Worm (Caenorhabditis elegans) whole organism, L1 larva: ENCODE data around the gene C07E3.3.
A peak's percentile ranks its signal among the peaks of the same experiment; 100 is the strongest.

Experiments
- C04F5.9 ChIP-seq: sonication (generic microtip); optimal IDR thresholded peaks from 2 replicates; lab custom pipeline; 2016; ENCODE audit warnings: missing genetic modification characterization, missing compliant biosample characterization
- Y116A8C.19 ChIP-seq: sonication (generic microtip); optimal IDR thresholded peaks from 2 replicates; lab custom pipeline; 2016; ENCODE audit warnings: missing compliant biosample characterization, missing genetic modification characterization, borderline replicate concordance
- aha-1 ChIP-seq: fragments of 150-350 bp; optimal IDR thresholded peaks from 2 replicates; lab custom pipeline; 2014; ENCODE audit warnings: missing biosample characterization, missing genetic modification characterization
- alr-1 ChIP-seq: fragments of 200-800 bp; sonication (Bioruptor generic); optimal IDR thresholded peaks from 2 replicates; lab custom pipeline; 2018; ENCODE audit warnings: borderline replicate concordance, mild to moderate bottlenecking, missing genetic modification characterization, missing compliant biosample characterization
- aly-2 ChIP-seq: fragments of 150-350 bp; optimal IDR thresholded peaks from 2 replicates; lab custom pipeline; 2014; ENCODE audit warnings: missing biosample characterization, missing genetic modification characterization
- ceh-63 ChIP-seq: fragments of 200-800 bp; sonication (Bioruptor generic); optimal IDR thresholded peaks from 2 replicates; lab custom pipeline; 2018; ENCODE audit warnings: mild to moderate bottlenecking, missing genetic modification characterization, missing compliant biosample characterization
- ceh-8 ChIP-seq: fragments of 200-800 bp; sonication (Bioruptor generic); optimal IDR thresholded peaks from 2 replicates; lab custom pipeline; 2018; ENCODE audit warnings: mild to moderate bottlenecking, missing genetic modification characterization, moderate library complexity, missing compliant biosample characterization
- ceh-88 ChIP-seq: fragments of 200-800 bp; sonication (Bioruptor generic); IDR thresholded peaks from 2 replicates; pipeline ENCODE4 v1.3.6; 2022; ENCODE audit warnings: missing genetic modification characterization, missing compliant biosample characterization
- ces-1 ChIP-seq: fragments of 150-350 bp; optimal IDR thresholded peaks from 2 replicates; lab custom pipeline; 2014; ENCODE audit warnings: missing biosample characterization, missing genetic modification reagents, missing genetic modification characterization
- efl-1 ChIP-seq, 4 experiments: fragments of 150-350 bp; optimal IDR thresholded peaks in 3 of 4; peaks in 1 of 4; 1 replicate in 1 of 4; 2 replicates in 3 of 4; lab custom pipeline; 2014; ENCODE audit warnings: missing biosample characterization in 2 of 4, missing genetic modification characterization in 2 of 4, missing genetic modification reagents in 2 of 4
- elt-2 ChIP-seq: sonication (generic microtip); optimal IDR thresholded peaks from 2 replicates; lab custom pipeline; 2016; ENCODE audit warnings: missing genetic modification characterization, mild to moderate bottlenecking, inconsistent platforms, missing compliant biosample characterization, missing genetic modification reagents
- ets-5 ChIP-seq: fragments of 200-800 bp; sonication (Bioruptor generic); IDR thresholded peaks from 2 replicates; pipeline ENCODE4 v1.3.6; 2022; ENCODE audit warnings: missing genetic modification characterization, missing compliant biosample characterization
- fkh-10 ChIP-seq: sonication (generic microtip); optimal IDR thresholded peaks from 2 replicates; lab custom pipeline; 2017; ENCODE audit warnings: missing biosample characterization, missing genetic modification reagents, missing genetic modification characterization
- fkh-4 ChIP-seq: sonication (generic microtip); optimal IDR thresholded peaks from 2 replicates; lab custom pipeline; 2016; ENCODE audit warnings: missing compliant biosample characterization, missing genetic modification characterization, borderline replicate concordance
- grh-1 ChIP-seq: fragments of 200-800 bp; sonication (Bioruptor generic); IDR thresholded peaks from 2 replicates; pipeline ENCODE4 v1.3.6; 2022; ENCODE audit warnings: missing genetic modification reagents, missing genetic modification characterization, missing compliant biosample characterization
- hlh-17 ChIP-seq: fragments of 200-800 bp; sonication (Bioruptor generic); optimal IDR thresholded peaks from 2 replicates; lab custom pipeline; 2018; ENCODE audit warnings: missing genetic modification characterization, mild to moderate bottlenecking, missing compliant biosample characterization, moderate library complexity, borderline replicate concordance
- hlh-4 ChIP-seq: sonication (generic microtip); optimal IDR thresholded peaks from 2 replicates; lab custom pipeline; 2016; ENCODE audit warnings: mild to moderate bottlenecking, missing genetic modification characterization, missing compliant biosample characterization
- hpl-2 ChIP-seq: fragments of 150-350 bp; optimal IDR thresholded peaks from 2 replicates; lab custom pipeline; 2014; ENCODE audit warnings: missing biosample characterization, missing genetic modification reagents, missing genetic modification characterization
- lin-13 ChIP-seq: fragments of 150-350 bp; optimal IDR thresholded peaks from 2 replicates; lab custom pipeline; 2014; ENCODE audit warnings: missing biosample characterization, missing genetic modification reagents, missing genetic modification characterization
- lin-14 ChIP-seq: fragments of 200-800 bp; sonication (Bioruptor generic); optimal IDR thresholded peaks from 2 replicates; lab custom pipeline; 2018; ENCODE audit warnings: mild to moderate bottlenecking, missing genetic modification characterization, moderate library complexity, missing compliant biosample characterization
- lin-35 ChIP-seq, 2 experiments: fragments of 150-350 bp; optimal IDR thresholded peaks; 2 replicates each; lab custom pipeline; 2014; ENCODE audit warnings: missing biosample characterization in 2 of 2, missing genetic modification characterization in 2 of 2, missing genetic modification reagents in 2 of 2
- lin-39 ChIP-seq: fragments of 150-350 bp; optimal IDR thresholded peaks from 2 replicates; lab custom pipeline; 2014; ENCODE audit warnings: missing biosample characterization, missing genetic modification reagents, missing genetic modification characterization
- lsy-2 ChIP-seq, 2 experiments: fragments of 150-350 bp; optimal IDR thresholded peaks; 2 replicates each; lab custom pipeline; 2014; ENCODE audit warnings: missing biosample characterization in 2 of 2, missing genetic modification characterization in 2 of 2
- mef-2 ChIP-seq: fragments of 150-350 bp; optimal IDR thresholded peaks from 2 replicates; lab custom pipeline; 2014; ENCODE audit warnings: missing biosample characterization, missing genetic modification characterization
- nhr-19 ChIP-seq: fragments of 200-800 bp; sonication (Bioruptor generic); conservative IDR thresholded peaks from 2 replicates; pipeline ENCODE4 v1.3.6; 2022; ENCODE audit warnings: missing genetic modification characterization, missing compliant biosample characterization
- nhr-20 ChIP-seq: sonication (generic microtip); optimal IDR thresholded peaks from 2 replicates; lab custom pipeline; 2016; ENCODE audit warnings: mild to moderate bottlenecking, missing genetic modification characterization, missing compliant biosample characterization
- nhr-237 ChIP-seq: fragments of 150-350 bp; optimal IDR thresholded peaks from 2 replicates; lab custom pipeline; 2014; ENCODE audit warnings: missing biosample characterization, missing genetic modification characterization
- nhr-76 ChIP-seq: sonication (generic microtip); optimal IDR thresholded peaks from 2 replicates; lab custom pipeline; 2017; ENCODE audit warnings: missing biosample characterization, missing genetic modification characterization
- nhr-77 ChIP-seq: fragments of 150-350 bp; optimal IDR thresholded peaks from 2 replicates; lab custom pipeline; 2014; ENCODE audit warnings: missing biosample characterization, missing genetic modification characterization
- nhr-84 ChIP-seq: sonication (generic microtip); optimal IDR thresholded peaks from 2 replicates; lab custom pipeline; 2017; ENCODE audit warnings: missing biosample characterization, missing genetic modification characterization
- nhr-85 ChIP-seq: sonication (generic microtip); peaks from one replicate; lab custom pipeline; 2016; ENCODE audit warnings: missing genetic modification characterization, inconsistent platforms, missing compliant biosample characterization
- nhr-90 ChIP-seq: sonication (generic microtip); optimal IDR thresholded peaks from 2 replicates; lab custom pipeline; 2016; ENCODE audit warnings: mild to moderate bottlenecking, missing genetic modification characterization, missing compliant biosample characterization; ENCODE audit not compliant: poor library complexity
- pag-3 ChIP-seq: sonication (generic microtip); optimal IDR thresholded peaks from 2 replicates; lab custom pipeline; 2017; ENCODE audit warnings: missing genetic modification characterization, mild to moderate bottlenecking, missing compliant biosample characterization, antibody characterized with exemption, borderline replicate concordance; ENCODE audit not compliant: insufficient read depth
- pax-3 ChIP-seq: fragments of 200-800 bp; sonication (Bioruptor generic); optimal IDR thresholded peaks from 2 replicates; lab custom pipeline; 2018; ENCODE audit warnings: mild to moderate bottlenecking, missing genetic modification characterization, moderate library complexity, missing compliant biosample characterization
- pqm-1 ChIP-seq: sonication (generic microtip); optimal IDR thresholded peaks from 3 replicates; lab custom pipeline; 2017; ENCODE audit warnings: missing biosample characterization, missing genetic modification characterization
- snpc-4 ChIP-seq: fragments of 150-350 bp; optimal IDR thresholded peaks from 2 replicates; lab custom pipeline; 2014; ENCODE audit warnings: missing biosample characterization, missing genetic modification characterization
- sup-37 ChIP-seq: fragments of 200-800 bp; sonication (Bioruptor generic); optimal IDR thresholded peaks from 2 replicates; lab custom pipeline; 2018; ENCODE audit warnings: mild to moderate bottlenecking, missing genetic modification characterization, missing compliant biosample characterization
- unc-98 ChIP-seq: fragments of 200-800 bp; sonication (Bioruptor generic); IDR thresholded peaks from 2 replicates; pipeline ENCODE4 v1.3.6; 2022; ENCODE audit warnings: missing genetic modification characterization, missing compliant biosample characterization
- zag-1 ChIP-seq: fragments of 150-350 bp; optimal IDR thresholded peaks from 2 replicates; lab custom pipeline; 2014; ENCODE audit warnings: missing biosample characterization, missing genetic modification characterization
- zip-4 ChIP-seq: fragments of 200-800 bp; sonication (Bioruptor generic); optimal IDR thresholded peaks from 2 replicates; lab custom pipeline; 2018; ENCODE audit warnings: mild to moderate bottlenecking, missing genetic modification characterization, moderate library complexity, missing compliant biosample characterization
- ztf-11 ChIP-seq, 2 experiments: sonication (generic microtip); optimal IDR thresholded peaks; 2 replicates each; lab custom pipeline; 2016 to 2017; ENCODE audit warnings: missing genetic modification characterization in 2 of 2, missing biosample characterization in 1 of 2, missing compliant biosample characterization in 1 of 2

C07E3.3 gene

DNA sequence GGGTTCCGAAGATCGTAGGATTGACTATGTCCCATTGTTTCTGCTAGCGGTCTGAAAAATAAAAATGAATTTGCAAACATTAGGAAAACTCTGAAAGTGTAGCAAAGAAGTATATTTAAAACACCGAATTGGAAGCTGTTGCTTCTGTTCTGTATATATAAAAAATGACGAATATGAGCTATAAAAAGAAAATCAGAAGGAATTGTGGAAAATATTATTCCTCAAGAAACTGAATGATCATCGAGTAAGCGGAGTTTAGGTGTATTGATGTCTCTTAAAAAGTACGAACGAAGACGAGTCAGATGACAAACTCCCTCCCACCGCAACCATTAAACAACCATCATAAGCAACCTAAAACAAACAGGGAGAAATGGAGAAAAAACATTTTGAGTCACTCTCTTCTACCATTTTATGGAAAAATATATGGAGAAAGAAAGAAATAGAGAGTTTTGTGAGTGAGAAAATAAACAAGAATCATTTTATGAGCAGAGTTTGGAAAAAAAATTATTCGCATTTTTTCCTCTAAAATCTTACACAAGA is at the start of gene C07E3.3:
Gene C07E3.3, minus strand, starts transcription at position 51 of the 540 bp plus-strand sequence.
- TF ChIP-seq efl-1 (optimal IDR thresholded peaks at IDR 0.05; lab: Kevin White, UChicago) = no peak
- peak in 1 of 2 experiments; percentile 92 for TF ChIP-seq efl-1 (GFP tag; optimal IDR thresholded peaks at IDR 0.05 in 1 of 2; lab: Kevin White, UChicago)
- TF ChIP-seq nhr-76 (tag; lab: Kevin White, UChicago) = no peak
- TF ChIP-seq, all 84 proteins: peak for 1

DNA sequence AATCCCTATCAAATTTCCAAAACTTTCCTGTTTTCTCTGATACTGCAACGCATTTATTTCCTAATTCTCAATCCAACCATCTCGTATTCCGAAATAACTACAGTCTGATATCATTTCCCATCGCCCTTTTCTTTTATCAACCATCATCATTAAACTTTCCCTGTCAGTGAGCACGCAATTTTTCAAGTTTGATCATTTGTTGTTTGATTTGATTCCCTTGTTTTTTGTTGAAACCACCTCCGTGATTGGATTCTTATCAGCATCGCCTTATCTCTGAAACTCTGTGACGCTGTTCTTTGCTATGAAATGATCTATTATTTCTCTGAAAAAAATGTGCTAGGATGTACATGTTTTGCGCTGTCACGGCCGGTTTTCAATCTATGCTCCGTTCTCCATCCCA is 45.7 kb upstream of the C07E3.3 start:
- TF ChIP-seq elt-2 (tag; lab: Kevin White, UChicago) = peak; percentile 88
- no peak for TF ChIP-seq ceh-63 (GFP tag; lab: Kevin White, UChicago)
- no peak for TF ChIP-seq hpl-2
- TF ChIP-seq nhr-20 = peak; percentile 33
- TF ChIP-seq nhr-77 (tag; lab: Kevin White, UChicago) = no peak
- TF ChIP-seq ceh-88 (GFP tag; lab: Robert Waterston, UW) = no peak
- TF ChIP-seq efl-1 (optimal IDR thresholded peaks at IDR 0.05; lab: Kevin White, UChicago) = no peak
- TF ChIP-seq efl-1 (GFP tag; optimal IDR thresholded peaks at IDR 0.05 in 1 of 2; lab: Kevin White, UChicago) = no peak
- no peak for TF ChIP-seq nhr-85 (tag; lab: Kevin White, UChicago)
- TF ChIP-seq fkh-10 (GFP tag; lab: Kevin White, UChicago) = no peak
- no peak for TF ChIP-seq zip-4
- no peak for TF ChIP-seq sup-37 (GFP tag; lab: Kevin White, UChicago)
- no peak for TF ChIP-seq grh-1 (GFP tag; lab: Robert Waterston, UW)
- no peak for TF ChIP-seq lin-13 (GFP tag; lab: Kevin White, UChicago)
- TF ChIP-seq nhr-19 (GFP tag; lab: Robert Waterston, UW) = no peak
- TF ChIP-seq unc-98 (GFP tag; lab: Robert Waterston, UW) = no peak
- TF ChIP-seq Y116A8C.19 = no peak
- no peak for TF ChIP-seq pag-3
- no peak for TF ChIP-seq nhr-84 (tag; lab: Kevin White, UChicago)
- no peak for TF ChIP-seq lin-14 (GFP tag; lab: Kevin White, UChicago)
- no peak for TF ChIP-seq pqm-1 (tag; lab: Kevin White, UChicago)
- TF ChIP-seq pax-3 (tag; lab: Kevin White, UChicago) = no peak
- no peak for TF ChIP-seq lin-39 (tag; lab: Kevin White, UChicago)
- TF ChIP-seq ets-5 = no peak
- no peak for TF ChIP-seq mef-2
- TF ChIP-seq nhr-90 (tag; lab: Kevin White, UChicago) = peak; percentile 5
- TF ChIP-seq snpc-4 (tag; lab: Kevin White, UChicago) = no peak
- peak in 1 of 2 experiments; percentile 5 for TF ChIP-seq lin-35 (GFP tag; optimal IDR thresholded peaks at IDR 0.05; lab: Kevin White, UChicago)
- TF ChIP-seq C04F5.9 (tag; lab: Kevin White, UChicago) = no peak
- TF ChIP-seq ztf-11 (tag; optimal IDR thresholded peaks at IDR 0.05; lab: Kevin White, UChicago) = no peak
- TF ChIP-seq nhr-237 (tag; lab: Kevin White, UChicago) = no peak

- no peak for TF ChIP-seq elt-2 (tag; lab: Kevin White, UChicago)
- no peak for TF ChIP-seq zag-1 (tag; lab: Kevin White, UChicago)
- TF ChIP-seq nhr-237 (tag; lab: Kevin White, UChicago) = no peak
- TF ChIP-seq fkh-4 (tag; lab: Kevin White, UChicago) = no peak
- TF ChIP-seq hlh-4 (tag; lab: Kevin White, UChicago) = no peak
- TF ChIP-seq nhr-84 (tag; lab: Kevin White, UChicago) = no peak
- no peak for TF ChIP-seq lsy-2 (tag; optimal IDR thresholded peaks at IDR 0.05; lab: Kevin White, UChicago)
- no peak for TF ChIP-seq aly-2
- TF ChIP-seq hlh-17 (GFP tag; lab: Kevin White, UChicago) = no peak
- TF ChIP-seq nhr-85 (tag; lab: Kevin White, UChicago) = no peak
- no peak for TF ChIP-seq grh-1 (GFP tag; lab: Robert Waterston, UW)
- no peak for TF ChIP-seq alr-1 (tag; lab: Kevin White, UChicago)
- TF ChIP-seq aha-1 (tag; lab: Kevin White, UChicago) = no peak
- TF ChIP-seq unc-98 (GFP tag; lab: Robert Waterston, UW) = no peak
- TF ChIP-seq snpc-4 (tag; lab: Kevin White, UChicago) = no peak
- no peak for TF ChIP-seq ceh-8 (GFP tag; lab: Kevin White, UChicago)
- TF ChIP-seq nhr-90 (tag; lab: Kevin White, UChicago) = no peak
- no peak for TF ChIP-seq ces-1 (GFP tag; lab: Kevin White, UChicago)
- TF ChIP-seq zip-4 = no peak
These were observed 39.3 kb upstream of the C07E3.3 start, which contains the start of gene T09F3.5 for ce11 chrII:10396578-10396977. T09F3.5 (plus strand) TSS chrII:10396878.
